Worm (Caenorhabditis elegans) whole organism, mixed stage, embryonic: ENCODE results near the gene R05D8.9.

Experiments
- elt-1 ChIP-seq: sonication (generic microtip); optimal IDR thresholded peaks from 2 replicates; lab custom pipeline; 2017; ENCODE audit warnings: missing genetic modification characterization, mild to moderate bottlenecking, missing compliant biosample characterization, antibody characterized with exemption, moderate library complexity, borderline replicate concordance; ENCODE audit not compliant: insufficient read depth
- nhr-76 ChIP-seq: sonication (generic microtip); optimal IDR thresholded peaks from 2 replicates; lab custom pipeline; 2017; ENCODE audit warnings: missing biosample characterization, missing genetic modification characterization
- ztf-11 ChIP-seq: fragments of 150-350 bp; optimal IDR thresholded peaks from 2 replicates; lab custom pipeline; 2014; ENCODE audit warnings: missing biosample characterization, missing genetic modification characterization

- no peak for TF ChIP-seq nhr-76
- no peak for TF ChIP-seq elt-1 (tag; lab: Kevin White, UChicago)
- TF ChIP-seq ztf-11 = no peak
These were observed 6.7 kb upstream of the R05D8.9 start, which contains the start of gene srj-18 for ce11 chrV:2774042-2774441.
